Worm (Caenorhabditis elegans) whole organism, L1 larva: ENCODE results near the gene ceh-90.

Experiments
- lsy-2 ChIP-seq, 2 experiments: fragments of 150-350 bp; optimal IDR thresholded peaks; 2 replicates each; lab custom pipeline; 2014; ENCODE audit warnings: missing biosample characterization in 2 of 2, missing genetic modification characterization in 2 of 2
- nhr-90 ChIP-seq: sonication (generic microtip); optimal IDR thresholded peaks from 2 replicates; lab custom pipeline; 2016; ENCODE audit warnings: mild to moderate bottlenecking, missing genetic modification characterization, missing compliant biosample characterization; ENCODE audit not compliant: poor library complexity

DNA sequence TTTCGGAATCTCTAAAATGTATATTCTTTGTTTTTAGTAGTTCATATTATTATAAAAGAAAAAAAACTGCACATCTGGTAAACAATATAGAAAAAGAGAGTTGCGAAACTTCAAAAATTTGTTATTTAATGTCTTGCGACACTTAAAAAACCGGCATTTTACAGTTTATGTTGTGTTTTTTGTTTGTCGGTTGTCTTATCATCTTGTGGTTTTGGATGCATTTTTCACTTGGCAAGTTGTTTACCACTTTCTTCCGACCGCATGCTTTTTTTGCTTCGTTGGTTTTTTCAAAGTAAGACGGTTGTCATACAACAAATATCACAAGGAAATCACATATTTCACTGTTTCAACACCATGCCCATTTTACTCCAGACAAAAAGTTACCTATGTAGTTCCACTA, 11.2 kb downstream of the ceh-90 start:
- no peak for TF ChIP-seq nhr-90 (tag; lab: Kevin White, UChicago)
- TF ChIP-seq lsy-2 (tag; optimal IDR thresholded peaks at IDR 0.05; lab: Kevin White, UChicago), result no peak
